Worm (Caenorhabditis elegans): Measurements from ENCODE around the gene tag-124.

ce11 chrII:9619402-9619862 is 28.3 kb downstream of the tag-124 start:
- TF ChIP-seq zag-1 (tag; optimal IDR thresholded peaks at IDR 0.05) (no peak), aly-2 (tag; optimal IDR thresholded peaks at IDR 0.05) (peak; percentile 30), unc-86 (tag; optimal IDR thresholded peaks at IDR 0.05) (no peak), mep-1 (tag; optimal IDR thresholded peaks at IDR 0.05) (peak; percentile 59), snpc-4 (tag; optimal IDR thresholded peaks at IDR 0.05) (no peak)
